Worm (Caenorhabditis elegans) whole organism, L1 larva: ENCODE measurements around the gene ZK154.6.

Experiments
- C04F5.9 ChIP-seq: sonication (generic microtip); optimal IDR thresholded peaks from 2 replicates; lab custom pipeline; 2016; ENCODE audit warnings: missing genetic modification characterization, missing compliant biosample characterization
- C34B4.2 ChIP-seq: sonication (generic microtip); optimal IDR thresholded peaks from 2 replicates; lab custom pipeline; 2017; ENCODE audit warnings: mild to moderate bottlenecking, missing genetic modification characterization, missing compliant biosample characterization
- F16B12.6 ChIP-seq: fragments of 150-350 bp; optimal IDR thresholded peaks from 2 replicates; lab custom pipeline; 2014; ENCODE audit warnings: missing biosample characterization, missing genetic modification characterization
- ceh-63 ChIP-seq: fragments of 200-800 bp; sonication (Bioruptor generic); optimal IDR thresholded peaks from 2 replicates; lab custom pipeline; 2018; ENCODE audit warnings: mild to moderate bottlenecking, missing genetic modification characterization, missing compliant biosample characterization
- ceh-88 ChIP-seq: fragments of 200-800 bp; sonication (Bioruptor generic); IDR thresholded peaks from 2 replicates; pipeline ENCODE4 v1.3.6; 2022; ENCODE audit warnings: missing genetic modification characterization, missing compliant biosample characterization
- efl-3 ChIP-seq: fragments of 200-800 bp; sonication (Bioruptor generic); optimal IDR thresholded peaks from 2 replicates; lab custom pipeline; 2018; ENCODE audit warnings: mild to moderate bottlenecking, missing genetic modification characterization, missing compliant biosample characterization
- elt-3 ChIP-seq, 6 experiments: fragments of 150-350 bp in 1 of 6; sonication (generic microtip); optimal IDR thresholded peaks; 2 replicates each; lab custom pipeline; 2017 to 2018; ENCODE audit warnings: missing biosample characterization in 6 of 6, missing genetic modification characterization in 6 of 6, inconsistent platforms in 1 of 6
- ets-5 ChIP-seq: fragments of 200-800 bp; sonication (Bioruptor generic); IDR thresholded peaks from 2 replicates; pipeline ENCODE4 v1.3.6; 2022; ENCODE audit warnings: missing genetic modification characterization, missing compliant biosample characterization
- fkh-10 ChIP-seq: sonication (generic microtip); optimal IDR thresholded peaks from 2 replicates; lab custom pipeline; 2017; ENCODE audit warnings: missing biosample characterization, missing genetic modification reagents, missing genetic modification characterization
- fkh-4 ChIP-seq: sonication (generic microtip); optimal IDR thresholded peaks from 2 replicates; lab custom pipeline; 2016; ENCODE audit warnings: missing compliant biosample characterization, missing genetic modification characterization, borderline replicate concordance
- fos-1 ChIP-seq: fragments of 150-350 bp; optimal IDR thresholded peaks from 2 replicates; lab custom pipeline; 2014; ENCODE audit warnings: missing biosample characterization, missing genetic modification characterization
- irx-1 ChIP-seq: sonication (generic microtip); optimal IDR thresholded peaks from 2 replicates; lab custom pipeline; 2016; ENCODE audit warnings: missing genetic modification characterization, missing compliant biosample characterization
- isw-1 ChIP-seq: fragments of 200-800 bp; sonication (Bioruptor generic); IDR thresholded peaks from 2 replicates; pipeline ENCODE4 v1.3.6; 2022; ENCODE audit warnings: missing genetic modification characterization, missing compliant biosample characterization
- lin-13 ChIP-seq: fragments of 150-350 bp; optimal IDR thresholded peaks from 2 replicates; lab custom pipeline; 2014; ENCODE audit warnings: missing biosample characterization, missing genetic modification reagents, missing genetic modification characterization
- lin-35 ChIP-seq, 2 experiments: fragments of 150-350 bp; optimal IDR thresholded peaks; 2 replicates each; lab custom pipeline; 2014; ENCODE audit warnings: missing biosample characterization in 2 of 2, missing genetic modification characterization in 2 of 2, missing genetic modification reagents in 2 of 2
- lin-39 ChIP-seq: fragments of 150-350 bp; optimal IDR thresholded peaks from 2 replicates; lab custom pipeline; 2014; ENCODE audit warnings: missing biosample characterization, missing genetic modification reagents, missing genetic modification characterization
- lir-3 ChIP-seq: sonication (generic microtip); optimal IDR thresholded peaks from 2 replicates; lab custom pipeline; 2016; ENCODE audit warnings: mild to moderate bottlenecking, missing genetic modification characterization, moderate library complexity, missing compliant biosample characterization; ENCODE audit not compliant: poor library complexity
- mdl-1 ChIP-seq, 2 experiments: fragments of 150-350 bp; optimal IDR thresholded peaks; 2 replicates each; lab custom pipeline; 2014 to 2017; ENCODE audit warnings: missing biosample characterization in 2 of 2, missing genetic modification characterization in 2 of 2, inconsistent platforms in 1 of 2
- nhr-12 ChIP-seq: sonication (generic microtip); optimal IDR thresholded peaks from 2 replicates; lab custom pipeline; 2017; ENCODE audit warnings: missing biosample characterization, missing genetic modification characterization
- nhr-20 ChIP-seq: sonication (generic microtip); optimal IDR thresholded peaks from 2 replicates; lab custom pipeline; 2016; ENCODE audit warnings: mild to moderate bottlenecking, missing genetic modification characterization, missing compliant biosample characterization
- nhr-47 ChIP-seq: sonication (generic microtip); optimal IDR thresholded peaks from 2 replicates; lab custom pipeline; 2016; ENCODE audit warnings: mild to moderate bottlenecking, missing genetic modification characterization, moderate library complexity, missing compliant biosample characterization
- nhr-76 ChIP-seq: sonication (generic microtip); optimal IDR thresholded peaks from 2 replicates; lab custom pipeline; 2017; ENCODE audit warnings: missing biosample characterization, missing genetic modification characterization
- nhr-77 ChIP-seq: fragments of 150-350 bp; optimal IDR thresholded peaks from 2 replicates; lab custom pipeline; 2014; ENCODE audit warnings: missing biosample characterization, missing genetic modification characterization
- nhr-84 ChIP-seq: sonication (generic microtip); optimal IDR thresholded peaks from 2 replicates; lab custom pipeline; 2017; ENCODE audit warnings: missing biosample characterization, missing genetic modification characterization
- snu-23 ChIP-seq: sonication (generic microtip); optimal IDR thresholded peaks from 2 replicates; lab custom pipeline; 2016; ENCODE audit warnings: missing genetic modification characterization, missing compliant biosample characterization
- sox-4 ChIP-seq: sonication (generic microtip); optimal IDR thresholded peaks from 2 replicates; lab custom pipeline; 2016; ENCODE audit warnings: missing genetic modification characterization, missing compliant biosample characterization
- sup-37 ChIP-seq: fragments of 200-800 bp; sonication (Bioruptor generic); optimal IDR thresholded peaks from 2 replicates; lab custom pipeline; 2018; ENCODE audit warnings: mild to moderate bottlenecking, missing genetic modification characterization, missing compliant biosample characterization
- tbx-2 ChIP-seq: sonication (generic microtip); optimal IDR thresholded peaks from 2 replicates; lab custom pipeline; 2016; ENCODE audit warnings: missing genetic modification characterization, missing compliant biosample characterization
- unc-30 ChIP-seq: sonication (generic microtip); optimal IDR thresholded peaks from 2 replicates; lab custom pipeline; 2017; ENCODE audit warnings: missing biosample characterization, missing genetic modification characterization
- unc-86 ChIP-seq: sonication (generic microtip); optimal IDR thresholded peaks from 2 replicates; lab custom pipeline; 2016; ENCODE audit warnings: missing genetic modification characterization, missing compliant biosample characterization
- xbp-1 ChIP-seq: sonication (generic microtip); optimal IDR thresholded peaks from 2 replicates; lab custom pipeline; 2016; ENCODE audit warnings: missing genetic modification characterization, missing compliant biosample characterization
- zag-1 ChIP-seq: fragments of 150-350 bp; optimal IDR thresholded peaks from 2 replicates; lab custom pipeline; 2014; ENCODE audit warnings: missing biosample characterization, missing genetic modification characterization
- zip-4 ChIP-seq: fragments of 200-800 bp; sonication (Bioruptor generic); optimal IDR thresholded peaks from 2 replicates; lab custom pipeline; 2018; ENCODE audit warnings: mild to moderate bottlenecking, missing genetic modification characterization, moderate library complexity, missing compliant biosample characterization
- ztf-11 ChIP-seq, 2 experiments: sonication (generic microtip); optimal IDR thresholded peaks; 2 replicates each; lab custom pipeline; 2016 to 2017; ENCODE audit warnings: missing genetic modification characterization in 2 of 2, missing biosample characterization in 1 of 2, missing compliant biosample characterization in 1 of 2

ZK154.6 gene

DNA sequence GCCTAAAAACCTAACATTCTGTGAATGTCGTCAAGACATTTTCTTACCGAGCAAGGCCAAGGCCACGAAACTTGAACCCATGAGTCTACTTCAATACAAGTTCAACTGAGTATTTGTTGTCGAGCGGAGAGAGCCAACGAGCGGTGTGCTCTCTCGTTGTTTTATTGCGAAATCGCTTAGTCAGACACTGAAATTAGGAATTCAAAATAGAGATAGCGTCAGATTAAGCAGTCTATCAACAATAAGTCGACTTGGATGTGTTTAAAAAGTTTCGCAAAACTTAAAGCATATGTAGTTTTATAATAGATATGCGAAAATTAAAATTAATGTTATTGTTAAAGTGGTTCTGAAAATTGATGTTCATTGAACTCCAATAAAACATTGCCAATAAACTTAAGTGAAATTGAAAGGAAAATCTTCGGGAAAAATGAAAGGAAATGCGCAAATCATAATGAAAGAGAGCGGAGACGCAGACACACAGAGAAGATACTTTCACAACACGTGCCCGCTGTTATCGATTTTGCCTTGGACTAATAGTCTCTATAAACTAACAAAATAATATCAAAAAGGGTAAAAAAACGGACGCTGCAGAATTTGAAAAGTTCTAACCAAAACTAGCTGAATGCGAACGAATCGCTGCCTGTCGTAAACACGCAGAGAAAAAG is at the start of gene ZK154.6 (continued):
- no peak for TF ChIP-seq fkh-4
- no peak for TF ChIP-seq unc-30 (tag; lab: Kevin White, UChicago)
- TF ChIP-seq irx-1 (tag; lab: Kevin White, UChicago) = peak; percentile 51
- TF ChIP-seq unc-86 (tag; lab: Kevin White, UChicago) = no peak
- TF ChIP-seq elt-3 (tag; optimal IDR thresholded peaks at IDR 0.05; lab: Kevin White, UChicago) = peak in 2 of 6 experiments; percentile 29 to 57
- TF ChIP-seq mdl-1 (tag; optimal IDR thresholded peaks at IDR 0.05; lab: Kevin White, UChicago) = peak; percentile 14 to 90
- TF ChIP-seq ceh-63 = no peak
- TF ChIP-seq ztf-11 (tag; optimal IDR thresholded peaks at IDR 0.05; lab: Kevin White, UChicago) = no peak
- TF ChIP-seq nhr-20 (tag; lab: Kevin White, UChicago) = peak; percentile 29
- peak; percentile 52 for TF ChIP-seq nhr-47 (tag; lab: Kevin White, UChicago)
- TF ChIP-seq sox-4 (tag; lab: Kevin White, UChicago) = no peak
- TF ChIP-seq, all 84 proteins: peak for 25

DNA sequence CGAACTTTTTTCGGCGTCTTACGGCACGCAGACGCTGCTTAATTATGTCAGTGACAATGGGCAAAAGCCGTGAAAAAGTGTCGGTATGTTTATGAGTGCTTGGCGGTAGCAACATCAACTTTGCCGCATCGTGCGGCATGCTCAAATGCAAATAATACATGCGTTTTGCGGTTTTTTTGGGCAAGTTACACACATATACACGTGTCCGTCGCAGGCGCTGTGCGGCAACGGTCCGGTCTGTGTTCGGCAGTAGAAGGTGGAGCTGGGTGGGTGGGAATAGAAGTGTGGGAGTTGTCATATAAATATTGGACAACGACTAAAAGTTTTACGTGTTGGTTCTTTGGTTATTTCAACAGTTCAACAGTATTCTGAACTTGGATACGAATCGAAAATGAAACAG is 48.9 kb upstream of the ZK154.6 start, which contains the start of gene idpp-11:
Gene idpp-11 (plus strand): TSS at position 301 of the 400 bp plus-strand sequence.
- TF ChIP-seq nhr-47 (tag; lab: Kevin White, UChicago) = no peak
- TF ChIP-seq isw-1 (GFP tag; lab: Robert Waterston, UW) = no peak
- no peak for TF ChIP-seq nhr-77 (tag; lab: Kevin White, UChicago)
- TF ChIP-seq zag-1 (tag; lab: Kevin White, UChicago) = no peak
- TF ChIP-seq snu-23 = no peak
- TF ChIP-seq elt-3 (tag; optimal IDR thresholded peaks at IDR 0.05; lab: Kevin White, UChicago) = no peak
- TF ChIP-seq nhr-76 (tag; lab: Kevin White, UChicago) = no peak
- TF ChIP-seq ets-5 (GFP tag; lab: Robert Waterston, UW) = no peak
- TF ChIP-seq tbx-2 = no peak
- TF ChIP-seq nhr-12 (tag; lab: Kevin White, UChicago) = no peak
- TF ChIP-seq efl-3 (GFP tag; lab: Kevin White, UChicago) = no peak
- TF ChIP-seq mdl-1 (tag; optimal IDR thresholded peaks at IDR 0.05; lab: Kevin White, UChicago) = no peak
- no peak for TF ChIP-seq ceh-88
- TF ChIP-seq zip-4 (GFP tag; lab: Kevin White, UChicago) = no peak

DNA sequence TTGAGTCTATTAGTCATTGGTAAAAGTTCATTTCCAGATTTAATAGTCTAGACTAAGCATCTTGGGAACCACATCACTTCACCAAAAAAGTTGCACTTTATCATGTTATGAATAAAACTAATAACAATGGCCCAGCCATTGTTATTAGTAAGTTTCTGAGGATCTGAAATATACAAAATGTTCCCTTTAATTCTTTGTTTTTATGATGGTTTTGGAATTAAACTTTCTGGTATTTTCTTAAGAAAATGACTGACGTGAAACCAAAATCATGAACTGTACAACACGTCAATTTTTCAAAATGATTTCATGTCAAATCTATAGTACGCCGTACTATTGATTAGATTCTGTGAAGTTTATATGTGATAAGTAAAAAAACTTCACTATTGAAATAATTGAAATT is 46.6 kb upstream of the ZK154.6 start:
- TF ChIP-seq C04F5.9 (no peak), lin-35 (GFP tag; optimal IDR thresholded peaks at IDR 0.05; lab: Kevin White, UChicago) (no peak), fkh-4 (no peak), lin-39 (no peak), xbp-1 (tag; lab: Kevin White, UChicago) (no peak), fos-1 (tag; lab: Kevin White, UChicago) (no peak), nhr-76 (tag; lab: Kevin White, UChicago) (no peak), lir-3 (tag; lab: Kevin White, UChicago) (no peak)

- TF ChIP-seq nhr-84 (tag; lab: Kevin White, UChicago) = no peak
- TF ChIP-seq lin-13 (GFP tag; lab: Kevin White, UChicago) = no peak
- TF ChIP-seq C34B4.2 (tag; lab: Kevin White, UChicago) = no peak
- no peak for TF ChIP-seq fkh-10 (GFP tag; lab: Kevin White, UChicago)
Observed at ce11 chrX:7838582-7838981, 45.2 kb upstream of the ZK154.6 start, which contains the start of gene nlp-101. Gene nlp-101 (plus strand): TSS chrX:7838882.

DNA sequence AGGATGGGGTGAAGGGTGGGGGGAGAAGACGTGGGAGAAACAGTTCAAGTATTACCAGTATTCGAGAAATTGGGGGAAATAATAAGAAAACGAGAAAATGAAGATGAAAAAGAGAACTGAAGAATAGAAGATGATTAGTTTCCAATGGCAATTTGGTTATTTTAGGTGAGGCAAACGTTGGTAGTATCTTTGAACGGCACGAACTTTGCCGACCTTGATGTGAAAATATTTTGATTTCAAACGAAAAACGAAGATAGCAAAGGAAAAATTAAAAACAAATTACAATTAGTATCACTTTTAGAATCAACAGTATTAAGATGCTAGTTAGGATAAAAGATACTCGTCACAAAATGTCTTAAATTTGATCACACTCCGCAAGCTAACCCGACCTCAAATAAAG is 40.8 kb upstream of the ZK154.6 start, which contains the start of gene sul-3:
Gene sul-3 (minus strand): TSS at position 101 of the 400 bp plus-strand sequence.
- TF ChIP-seq C34B4.2 (tag; lab: Kevin White, UChicago) (no peak), sup-37 (no peak), F16B12.6 (tag; lab: Kevin White, UChicago) (no peak)
- TF ChIP-seq, all 84 proteins: peak for 0
